Worm (Caenorhabditis elegans) whole organism, L4 larva: Measurements from ENCODE around the gene ttbk-8.2.
A peak's percentile ranks its signal among the peaks of the same experiment; 100 is the strongest.

ENCODE experiments used
- D1046.2 ChIP-seq: fragments of 200-800 bp; sonication (Bioruptor generic); IDR thresholded peaks from 2 replicates; pipeline ENCODE4 v1.3.6; 2022; ENCODE audit warnings: missing genetic modification characterization, missing compliant biosample characterization
- F10B5.3 ChIP-seq: sonication (generic microtip); optimal IDR thresholded peaks from 2 replicates; lab custom pipeline; 2016; ENCODE audit warnings: mild to moderate bottlenecking, missing genetic modification characterization, missing compliant biosample characterization
- F26F4.8 ChIP-seq: fragments of 200-800 bp; sonication (Bioruptor generic); conservative IDR thresholded peaks from 2 replicates; pipeline ENCODE4 v1.3.6; 2022; ENCODE audit warnings: missing genetic modification characterization, missing compliant biosample characterization
- aha-1 ChIP-seq: fragments of 150-350 bp; peaks from one replicate; lab custom pipeline; 2014; ENCODE audit warnings: missing biosample characterization, missing genetic modification characterization
- ama-1 ChIP-seq: fragments of 150-350 bp; optimal IDR thresholded peaks from 2 replicates; lab custom pipeline; 2014; ENCODE audit warnings: inconsistent platforms, mixed read lengths
- ceh-20 ChIP-seq: fragments of 200-800 bp; sonication (Bioruptor generic); IDR thresholded peaks from 2 replicates; pipeline ENCODE4 v1.3.6; 2022; ENCODE audit warnings: missing genetic modification reagents, missing genetic modification characterization, missing compliant biosample characterization
- ceh-62 ChIP-seq: sonication (generic microtip); optimal IDR thresholded peaks from 2 replicates; lab custom pipeline; 2017; ENCODE audit warnings: missing biosample characterization, missing genetic modification characterization
- ces-1 ChIP-seq: fragments of 150-350 bp; sonication (generic microtip); optimal IDR thresholded peaks from 4 replicates; lab custom pipeline; 2014; ENCODE audit warnings: missing biosample characterization, missing genetic modification reagents, missing genetic modification characterization
- cey-2 ChIP-seq: sonication (generic microtip); optimal IDR thresholded peaks from 3 replicates; lab custom pipeline; 2017; ENCODE audit warnings: missing genetic modification characterization, mild to moderate bottlenecking, missing compliant biosample characterization, antibody characterized with exemption, borderline replicate concordance; ENCODE audit not compliant: insufficient read depth
- ctbp-1 ChIP-seq: fragments of 200-800 bp; sonication (Bioruptor generic); IDR thresholded peaks from 2 replicates; pipeline ENCODE4 v1.3.6; 2022; ENCODE audit warnings: missing genetic modification reagents, missing genetic modification characterization, missing compliant biosample characterization
- daf-16 ChIP-seq, 3 experiments: sonication (generic microtip); optimal IDR thresholded peaks; 2 replicates each; lab custom pipeline; 2016 to 2017; ENCODE audit warnings: missing genetic modification characterization in 3 of 3, missing genetic modification reagents in 3 of 3, mild to moderate bottlenecking in 2 of 3, missing compliant biosample characterization in 2 of 3, missing biosample characterization in 1 of 3, moderate library complexity in 1 of 3
- daf-19 ChIP-seq: fragments of 200-800 bp; sonication (Bioruptor generic); conservative IDR thresholded peaks from 2 replicates; pipeline ENCODE4 v1.3.6; 2022; ENCODE audit warnings: missing genetic modification characterization, missing compliant biosample characterization
- dmd-8 ChIP-seq: fragments of 200-800 bp; sonication (Bioruptor generic); IDR thresholded peaks from 2 replicates; pipeline ENCODE4 v1.3.6; 2022; ENCODE audit warnings: missing genetic modification characterization, missing compliant biosample characterization
- dve-1 ChIP-seq: sonication (generic microtip); optimal IDR thresholded peaks from 2 replicates; lab custom pipeline; 2017; ENCODE audit warnings: antibody characterized with exemption, mild to moderate bottlenecking, missing genetic modification characterization, missing compliant biosample characterization; ENCODE audit not compliant: insufficient read depth
- egl-43 ChIP-seq: fragments of 200-800 bp; sonication (Bioruptor generic); IDR thresholded peaks from 2 replicates; pipeline ENCODE4 v1.3.6; 2022; ENCODE audit warnings: missing genetic modification reagents, missing genetic modification characterization, missing compliant biosample characterization
- fkh-10 ChIP-seq: fragments of 150-350 bp; optimal IDR thresholded peaks from 2 replicates; lab custom pipeline; 2014; ENCODE audit warnings: missing biosample characterization, missing genetic modification reagents, missing genetic modification characterization
- hlh-11 ChIP-seq: fragments of 200-800 bp; sonication (Bioruptor generic); optimal IDR thresholded peaks from 2 replicates; lab custom pipeline; 2018; ENCODE audit warnings: mild to moderate bottlenecking, missing genetic modification characterization, missing compliant biosample characterization
- hlh-30 ChIP-seq: sonication (generic microtip); optimal IDR thresholded peaks from 2 replicates; lab custom pipeline; 2017; ENCODE audit warnings: antibody characterized with exemption, mild to moderate bottlenecking, missing genetic modification characterization, missing compliant biosample characterization; ENCODE audit not compliant: insufficient read depth
- jun-1 ChIP-seq: fragments of 150-350 bp; optimal IDR thresholded peaks from 2 replicates; lab custom pipeline; 2014; ENCODE audit warnings: missing biosample characterization, missing genetic modification reagents, missing genetic modification characterization
- lin-1 ChIP-seq: fragments of 200-800 bp; sonication (Bioruptor generic); IDR thresholded peaks from 2 replicates; pipeline ENCODE4 v1.3.6; 2022; ENCODE audit warnings: missing genetic modification reagents, missing genetic modification characterization, missing compliant biosample characterization
- lin-29 ChIP-seq: fragments of 200-800 bp; sonication (Bioruptor generic); IDR thresholded peaks from 2 replicates; pipeline ENCODE4 v1.3.6; 2022; ENCODE audit warnings: missing genetic modification reagents, missing genetic modification characterization, missing compliant biosample characterization
- lin-39 ChIP-seq: fragments of 150-350 bp; optimal IDR thresholded peaks from 2 replicates; lab custom pipeline; 2014; ENCODE audit warnings: missing biosample characterization, missing genetic modification reagents, missing genetic modification characterization
- lir-3 ChIP-seq: sonication (generic microtip); optimal IDR thresholded peaks from 2 replicates; lab custom pipeline; 2016; ENCODE audit warnings: mild to moderate bottlenecking, missing genetic modification characterization, missing compliant biosample characterization
- lsy-2 ChIP-seq, 2 experiments: fragments of 150-350 bp in 1 of 2; sonication (generic microtip) in 1 of 2; optimal IDR thresholded peaks; 2 replicates each; lab custom pipeline; 2014 to 2017; ENCODE audit warnings: missing biosample characterization in 2 of 2, missing genetic modification characterization in 2 of 2
- madf-5 ChIP-seq, 2 experiments: fragments of 200-800 bp; sonication (Bioruptor generic); IDR thresholded peaks; 2 replicates each; pipeline ENCODE4 v1.3.6; 2022; ENCODE audit warnings: missing compliant biosample characterization in 2 of 2, missing genetic modification characterization in 2 of 2
- madf-9 ChIP-seq: fragments of 200-800 bp; sonication (Bioruptor generic); conservative IDR thresholded peaks from 2 replicates; pipeline ENCODE4 v1.3.6; 2022; ENCODE audit warnings: missing genetic modification reagents, missing genetic modification characterization, missing compliant biosample characterization
- mdl-1 ChIP-seq, 2 experiments: fragments of 150-350 bp in 1 of 2; sonication (generic microtip) in 1 of 2; optimal IDR thresholded peaks; 2 replicates each; lab custom pipeline; 2014 to 2017; ENCODE audit warnings: missing biosample characterization in 2 of 2, missing genetic modification characterization in 2 of 2
- mep-1 ChIP-seq: fragments of 150-350 bp; sonication (generic microtip); optimal IDR thresholded peaks from 3 replicates; lab custom pipeline; 2014; ENCODE audit warnings: missing biosample characterization, missing genetic modification characterization
- nhr-111 ChIP-seq: fragments of 200-800 bp; sonication (Bioruptor generic); optimal IDR thresholded peaks from 2 replicates; lab custom pipeline; 2018; ENCODE audit warnings: mild to moderate bottlenecking, missing genetic modification characterization, missing compliant biosample characterization
- nhr-28 ChIP-seq: fragments of 150-350 bp; optimal IDR thresholded peaks from 2 replicates; lab custom pipeline; 2014; ENCODE audit warnings: missing biosample characterization, missing genetic modification characterization
- pha-4 ChIP-seq, 2 experiments: fragments of 150-350 bp in 1 of 2; fragments of 200-800 bp in 1 of 2; sonication (Bioruptor generic) in 1 of 2; IDR thresholded peaks in 1 of 2; optimal IDR thresholded peaks in 1 of 2; 2 replicates each; pipeline versions ENCODE4 v1.3.6 to Lab custom; 2014 to 2022; ENCODE audit warnings: missing genetic modification characterization in 2 of 2, missing genetic modification reagents in 2 of 2, missing biosample characterization in 1 of 2, missing compliant biosample characterization in 1 of 2
- php-3 ChIP-seq: fragments of 200-800 bp; sonication (Bioruptor generic); IDR thresholded peaks from 2 replicates; pipeline ENCODE4 v1.3.6; 2022; ENCODE audit warnings: missing genetic modification reagents, missing genetic modification characterization, missing compliant biosample characterization
- rbr-2 ChIP-seq: sonication (generic microtip); optimal IDR thresholded peaks from 2 replicates; lab custom pipeline; 2016; ENCODE audit warnings: missing genotype, missing genetic modification characterization, missing compliant biosample characterization
- saeg-2 ChIP-seq: fragments of 200-800 bp; sonication (Bioruptor generic); IDR thresholded peaks from 2 replicates; pipeline ENCODE4 v1.3.6; 2022; ENCODE audit warnings: missing genetic modification reagents, missing genetic modification characterization, missing compliant biosample characterization
- sdz-12 ChIP-seq: fragments of 200-800 bp; sonication (Bioruptor generic); optimal IDR thresholded peaks from 2 replicates; lab custom pipeline; 2018; ENCODE audit warnings: mild to moderate bottlenecking, missing genetic modification characterization, missing compliant biosample characterization
- snpc-1.2 ChIP-seq: fragments of 200-800 bp; sonication (Bioruptor generic); IDR thresholded peaks from 2 replicates; pipeline ENCODE4 v1.3.6; 2022; ENCODE audit warnings: missing genetic modification reagents, missing genetic modification characterization, missing compliant biosample characterization
- tra-1 ChIP-seq: fragments of 200-800 bp; sonication (Bioruptor generic); IDR thresholded peaks from 2 replicates; pipeline ENCODE4 v1.3.6; 2022; ENCODE audit warnings: missing genetic modification reagents, missing genetic modification characterization, missing compliant biosample characterization
- zag-1 ChIP-seq: fragments of 150-350 bp; optimal IDR thresholded peaks from 2 replicates; lab custom pipeline; 2014; ENCODE audit warnings: missing biosample characterization, missing genetic modification characterization
- zfp-3 ChIP-seq: fragments of 200-800 bp; sonication (Bioruptor generic); conservative IDR thresholded peaks from 2 replicates; pipeline ENCODE4 v1.3.6; 2022; ENCODE audit warnings: missing genetic modification reagents, missing genetic modification characterization, missing compliant biosample characterization
- zip-2 ChIP-seq: fragments of 150-350 bp; optimal IDR thresholded peaks from 2 replicates; lab custom pipeline; 2014; ENCODE audit warnings: missing biosample characterization, missing genetic modification characterization
- ztf-11 ChIP-seq: fragments of 150-350 bp; optimal IDR thresholded peaks from 2 replicates; lab custom pipeline; 2014; ENCODE audit warnings: missing biosample characterization, missing genetic modification characterization

ttbk-8.2 gene

ce11 chrIV:5583184-5583583 lies 48.5 kb upstream of the ttbk-8.2 start:
- TF ChIP-seq nhr-28 (tag; lab: Kevin White, UChicago) = peak; percentile 42
- TF ChIP-seq ama-1 (lab: Kevin White, UChicago) = no peak
- TF ChIP-seq ztf-11 (tag; lab: Kevin White, UChicago) = no peak
- no peak for TF ChIP-seq daf-16 (GFP tag; optimal IDR thresholded peaks at IDR 0.05; lab: Kevin White, UChicago)
- peak; percentile 95 for TF ChIP-seq daf-16 (tag; optimal IDR thresholded peaks at IDR 0.05; lab: Kevin White, UChicago)
- peak; percentile 34 for TF ChIP-seq hlh-30

- no peak for TF ChIP-seq sdz-12 (GFP tag; lab: Kevin White, UChicago)
- TF ChIP-seq, all 104 proteins: peak for 0
Observed at ce11 chrIV:5584384-5584783, 47.3 kb upstream of the ttbk-8.2 start, which contains the start of gene fkh-7. Gene fkh-7 (plus strand): TSS chrIV:5584684.

ce11 chrIV:5586320-5586720 lies 45.4 kb upstream of the ttbk-8.2 start:
- no peak for TF ChIP-seq D1046.2
- peak in 1 of 2 experiments; percentile 96 for TF ChIP-seq daf-16 (GFP tag; optimal IDR thresholded peaks at IDR 0.05; lab: Kevin White, UChicago)
- peak; percentile 83 for TF ChIP-seq daf-16 (tag; optimal IDR thresholded peaks at IDR 0.05; lab: Kevin White, UChicago)
- TF ChIP-seq lin-39 (tag; lab: Kevin White, UChicago) = no peak
- no peak for TF ChIP-seq zag-1 (tag; lab: Kevin White, UChicago)
- peak in 1 of 2 experiments; percentile 15 for TF ChIP-seq lsy-2 (tag; optimal IDR thresholded peaks at IDR 0.05; lab: Kevin White, UChicago)
- TF ChIP-seq mdl-1 (tag; optimal IDR thresholded peaks at IDR 0.05; lab: Kevin White, UChicago) = peak in 1 of 2 experiments; percentile 39
- TF ChIP-seq tra-1 = no peak
- no peak for TF ChIP-seq F26F4.8 (GFP tag; lab: Robert Waterston, UW)
- peak; percentile 46 for TF ChIP-seq dve-1 (tag; lab: Kevin White, UChicago)
- no peak for TF ChIP-seq lin-1 (GFP tag; lab: Robert Waterston, UW)
- TF ChIP-seq madf-5 (GFP tag; IDR thresholded peaks at IDR 0.05; lab: Robert Waterston, UW) = no peak
- TF ChIP-seq aha-1 (tag; lab: Kevin White, UChicago) = peak; percentile 95
- no peak for TF ChIP-seq lin-29 (GFP tag; lab: Robert Waterston, UW)
- no peak for TF ChIP-seq F10B5.3 (tag; lab: Kevin White, UChicago)
- no peak for TF ChIP-seq ceh-20 (GFP tag; lab: Robert Waterston, UW)
- TF ChIP-seq hlh-30 = peak; percentile 57
- TF ChIP-seq ceh-62 (tag; lab: Kevin White, UChicago) = no peak
- peak; percentile 26 for TF ChIP-seq hlh-11
- peak; percentile 64 for TF ChIP-seq nhr-28 (tag; lab: Kevin White, UChicago)
- TF ChIP-seq sdz-12 (GFP tag; lab: Kevin White, UChicago) = no peak
- peak; percentile 74 for TF ChIP-seq rbr-2 (tag; lab: Kevin White, UChicago)
- no peak for TF ChIP-seq zip-2 (tag; lab: Kevin White, UChicago)
- TF ChIP-seq ama-1 (lab: Kevin White, UChicago) = no peak
- TF ChIP-seq ces-1 (GFP tag; lab: Kevin White, UChicago) = no peak
- TF ChIP-seq daf-19 (GFP tag; lab: Robert Waterston, UW) = no peak

- TF ChIP-seq daf-16 (GFP tag; optimal IDR thresholded peaks at IDR 0.05; lab: Kevin White, UChicago) = peak in 1 of 2 experiments; percentile 99
- peak; percentile 32 for TF ChIP-seq daf-16 (tag; optimal IDR thresholded peaks at IDR 0.05; lab: Kevin White, UChicago)
- no peak for TF ChIP-seq php-3
- TF ChIP-seq saeg-2 = no peak
- TF ChIP-seq jun-1 (tag; lab: Kevin White, UChicago) = no peak
- 0 out of 2 replicates have a peak, but pooled peaks have one; percentile 16 for TF ChIP-seq zfp-3 (GFP tag; lab: Robert Waterston, UW)
- TF ChIP-seq madf-9 (GFP tag; lab: Robert Waterston, UW) = no peak
- no peak for TF ChIP-seq dmd-8
- TF ChIP-seq pha-4 (GFP tag; IDR thresholded peaks at IDR 0.05; lab: Robert Waterston, UW) = no peak
- TF ChIP-seq pha-4 (tag; optimal IDR thresholded peaks at IDR 0.05; lab: Kevin White, UChicago) = peak; percentile 28
- no peak for TF ChIP-seq nhr-111 (GFP tag; lab: Kevin White, UChicago)
- peak; percentile 61 for TF ChIP-seq aha-1 (tag; lab: Kevin White, UChicago)
- TF ChIP-seq ctbp-1 (GFP tag; lab: Robert Waterston, UW) = no peak
- TF ChIP-seq lsy-2 (tag; optimal IDR thresholded peaks at IDR 0.05; lab: Kevin White, UChicago) = peak in 1 of 2 experiments; percentile 20
- TF ChIP-seq lir-3 (tag; lab: Kevin White, UChicago) = no peak
- TF ChIP-seq cey-2 (tag; lab: Kevin White, UChicago) = no peak
- TF ChIP-seq snpc-1.2 = 0 out of 2 replicates have a peak, but pooled peaks have one; percentile 24
- TF ChIP-seq egl-43 (GFP tag; lab: Robert Waterston, UW) = no peak
- TF ChIP-seq lin-29 (GFP tag; lab: Robert Waterston, UW) = no peak
- no peak for TF ChIP-seq fkh-10
- no peak for TF ChIP-seq mep-1 (tag; lab: Kevin White, UChicago)
Observed at ce11 chrIV:5587964-5588860, 43.5 kb upstream of the ttbk-8.2 start.
